Worm (Caenorhabditis elegans) whole organism, late embryonic: Measurements from ENCODE around the gene C16C10.1.

Experiments
- K02D7.2 ChIP-seq: sonication (generic microtip); optimal IDR thresholded peaks from 2 replicates; lab custom pipeline; 2017; ENCODE audit warnings: mild to moderate bottlenecking, missing genetic modification characterization, missing compliant biosample characterization
- K09A11.1 ChIP-seq: sonication (generic microtip); optimal IDR thresholded peaks from 2 replicates; lab custom pipeline; 2017; ENCODE audit warnings: antibody characterized with exemption, mild to moderate bottlenecking, missing genetic modification characterization, missing compliant biosample characterization; ENCODE audit not compliant: insufficient read depth
- T23F11.4 ChIP-seq: fragments of 200-800 bp; sonication (Bioruptor generic); optimal IDR thresholded peaks from 2 replicates; lab custom pipeline; 2018; ENCODE audit warnings: mild to moderate bottlenecking, missing genetic modification characterization, missing compliant biosample characterization
- Y22D7AL.16 ChIP-seq: sonication (generic microtip); optimal IDR thresholded peaks from 2 replicates; lab custom pipeline; 2016; ENCODE audit warnings: missing genetic modification characterization, missing compliant biosample characterization
- ama-1 ChIP-seq: fragments of 150-350 bp; optimal IDR thresholded peaks from 2 replicates; lab custom pipeline; 2014
- ceh-18 ChIP-seq: sonication (generic microtip); optimal IDR thresholded peaks from 2 replicates; lab custom pipeline; 2016; ENCODE audit warnings: missing genetic modification characterization, missing compliant biosample characterization
- ceh-19 ChIP-seq: fragments of 200-800 bp; sonication (Bioruptor generic); optimal IDR thresholded peaks from 2 replicates; lab custom pipeline; 2018; ENCODE audit warnings: mild to moderate bottlenecking, missing genetic modification characterization, missing compliant biosample characterization
- ceh-22 ChIP-seq: sonication (generic microtip); optimal IDR thresholded peaks from 2 replicates; lab custom pipeline; 2017; ENCODE audit warnings: missing biosample characterization, missing genetic modification characterization
- ceh-30 ChIP-seq: fragments of 150-350 bp; optimal IDR thresholded peaks from 2 replicates; lab custom pipeline; 2014; ENCODE audit warnings: missing biosample characterization, missing genetic modification characterization
- ceh-31 ChIP-seq: sonication (generic microtip); optimal IDR thresholded peaks from 2 replicates; lab custom pipeline; 2016; ENCODE audit warnings: missing genetic modification characterization, missing compliant biosample characterization
- ceh-34 ChIP-seq: sonication (generic microtip); optimal IDR thresholded peaks from 2 replicates; lab custom pipeline; 2016; ENCODE audit warnings: mild to moderate bottlenecking, missing genetic modification characterization, missing compliant biosample characterization
- ceh-45 ChIP-seq: fragments of 200-800 bp; sonication (Bioruptor generic); IDR thresholded peaks from 2 replicates; pipeline ENCODE4 v1.3.6; 2022; ENCODE audit warnings: missing genetic modification reagents, missing genetic modification characterization, missing compliant biosample characterization
- che-1 ChIP-seq: sonication (generic microtip); optimal IDR thresholded peaks from 2 replicates; lab custom pipeline; 2016; ENCODE audit warnings: mild to moderate bottlenecking, missing genetic modification characterization, missing compliant biosample characterization
- dmd-4 ChIP-seq: sonication (generic microtip); optimal IDR thresholded peaks from 2 replicates; lab custom pipeline; 2016; ENCODE audit warnings: borderline replicate concordance, missing genetic modification characterization, missing compliant biosample characterization
- dve-1 ChIP-seq: sonication (generic microtip); optimal IDR thresholded peaks from 2 replicates; lab custom pipeline; 2017; ENCODE audit warnings: antibody characterized with exemption, mild to moderate bottlenecking, missing genetic modification characterization, missing compliant biosample characterization
- elt-2 ChIP-seq: sonication (generic microtip); optimal IDR thresholded peaks from 2 replicates; lab custom pipeline; 2016; ENCODE audit warnings: missing genetic modification reagents, missing genetic modification characterization, missing compliant biosample characterization
- fkh-6 ChIP-seq: sonication (generic microtip); optimal IDR thresholded peaks from 2 replicates; lab custom pipeline; 2016; ENCODE audit warnings: missing genetic modification characterization, missing compliant biosample characterization
- gmeb-2 ChIP-seq: sonication (generic microtip); optimal IDR thresholded peaks from 2 replicates; lab custom pipeline; 2016; ENCODE audit warnings: missing genetic modification characterization, inconsistent platforms, missing compliant biosample characterization
- hlh-13 ChIP-seq: fragments of 200-800 bp; sonication (Bioruptor generic); optimal IDR thresholded peaks from 2 replicates; lab custom pipeline; 2018; ENCODE audit warnings: mild to moderate bottlenecking, missing genetic modification characterization, missing compliant biosample characterization
- hlh-6 ChIP-seq: sonication (generic microtip); optimal IDR thresholded peaks from 2 replicates; lab custom pipeline; 2016; ENCODE audit warnings: missing genotype, missing genetic modification characterization, missing compliant biosample characterization
- hlh-8 ChIP-seq: sonication (generic microtip); optimal IDR thresholded peaks from 2 replicates; lab custom pipeline; 2016; ENCODE audit warnings: missing genotype, missing genetic modification characterization, missing compliant biosample characterization
- madf-2 ChIP-seq: sonication (generic microtip); optimal IDR thresholded peaks from 2 replicates; lab custom pipeline; 2017; ENCODE audit warnings: missing genetic modification characterization, missing compliant biosample characterization
- nfya-1 ChIP-seq: sonication (generic microtip); optimal IDR thresholded peaks from 2 replicates; lab custom pipeline; 2017; ENCODE audit warnings: missing genetic modification characterization, mild to moderate bottlenecking, missing compliant biosample characterization, antibody characterized with exemption, moderate library complexity
- npax-4 ChIP-seq: sonication (generic microtip); optimal IDR thresholded peaks from 2 replicates; lab custom pipeline; 2016; ENCODE audit warnings: missing genetic modification characterization, missing compliant biosample characterization
- odd-2 ChIP-seq: sonication (generic microtip); optimal IDR thresholded peaks from 2 replicates; lab custom pipeline; 2017; ENCODE audit warnings: antibody characterized with exemption, mild to moderate bottlenecking, missing genetic modification characterization, missing compliant biosample characterization
- pag-3 ChIP-seq: sonication (generic microtip); optimal IDR thresholded peaks from 2 replicates; lab custom pipeline; 2016; ENCODE audit warnings: missing compliant biosample characterization, missing genetic modification characterization, borderline replicate concordance
- pqm-1 ChIP-seq: sonication (generic microtip); optimal IDR thresholded peaks from 2 replicates; lab custom pipeline; 2016; ENCODE audit warnings: missing genetic modification characterization, missing compliant biosample characterization
- ref-2 ChIP-seq: sonication (generic microtip); optimal IDR thresholded peaks from 2 replicates; lab custom pipeline; 2016; ENCODE audit warnings: missing genetic modification characterization, missing compliant biosample characterization
- rnt-1 ChIP-seq: sonication (generic microtip); optimal IDR thresholded peaks from 2 replicates; lab custom pipeline; 2016; ENCODE audit warnings: missing genetic modification characterization, missing compliant biosample characterization
- sdc-2 ChIP-seq: sonication (generic microtip); optimal IDR thresholded peaks from 2 replicates; lab custom pipeline; 2016; ENCODE audit warnings: missing genotype, missing genetic modification characterization, missing compliant biosample characterization
- syd-9 ChIP-seq: sonication (generic microtip); optimal IDR thresholded peaks from 2 replicates; lab custom pipeline; 2016; ENCODE audit warnings: mild to moderate bottlenecking, missing genetic modification characterization, moderate library complexity, missing compliant biosample characterization
- tbx-2 ChIP-seq: sonication (generic microtip); optimal IDR thresholded peaks from 2 replicates; lab custom pipeline; 2016; ENCODE audit warnings: missing genetic modification characterization, missing compliant biosample characterization
- unc-3 ChIP-seq, 2 experiments: fragments of 200-800 bp in 1 of 2; sonication (Bioruptor generic) in 1 of 2; sonication (generic microtip) in 1 of 2; conservative IDR thresholded peaks in 1 of 2; optimal IDR thresholded peaks in 1 of 2; 2 replicates each; pipeline versions ENCODE4 v1.3.6 to Lab custom; 2016 to 2022; ENCODE audit warnings: missing compliant biosample characterization in 2 of 2, missing genetic modification characterization in 2 of 2, missing genetic modification reagents in 1 of 2
- unc-42 ChIP-seq: sonication (generic microtip); optimal IDR thresholded peaks from 2 replicates; lab custom pipeline; 2016; ENCODE audit warnings: missing genotype, missing genetic modification characterization, missing compliant biosample characterization
- zip-5 ChIP-seq: sonication (generic microtip); optimal IDR thresholded peaks from 2 replicates; lab custom pipeline; 2016; ENCODE audit warnings: missing genetic modification characterization, missing compliant biosample characterization
- ztf-16 ChIP-seq: sonication (generic microtip); optimal IDR thresholded peaks from 2 replicates; lab custom pipeline; 2017; ENCODE audit warnings: missing genetic modification characterization, missing compliant biosample characterization

C16C10.1 gene

DNA sequence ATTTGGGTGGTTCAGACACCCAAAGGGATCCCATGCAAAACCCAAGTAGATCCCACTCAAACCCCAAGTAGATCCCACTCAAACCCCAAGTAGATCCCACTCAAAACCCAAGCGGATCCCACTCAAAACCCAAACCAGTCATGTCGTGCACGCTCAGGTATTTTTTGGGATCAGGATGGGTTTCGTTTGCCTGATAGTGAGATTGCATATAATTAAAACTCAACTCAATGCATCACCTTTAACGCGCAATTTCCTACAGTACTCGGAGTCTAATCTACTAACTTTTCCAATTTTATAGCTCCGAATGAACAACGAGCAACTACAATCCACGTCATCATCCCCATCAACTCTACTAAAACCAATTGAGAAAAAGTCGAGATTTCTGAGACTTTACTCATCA lies 27.9 kb upstream of the C16C10.1 start, which contains the start of gene phlp-2:
Gene phlp-2 (plus strand): TSS at position 301 of the 400 bp plus-strand sequence.
- no peak for TF ChIP-seq dmd-4 (tag; lab: Kevin White, UChicago)
- TF ChIP-seq ceh-34 (tag; lab: Kevin White, UChicago): no peak
- no peak for TF ChIP-seq ceh-19 (GFP tag; lab: Kevin White, UChicago)
- TF ChIP-seq madf-2 (tag; lab: Kevin White, UChicago): no peak
- TF ChIP-seq pqm-1 (tag; lab: Kevin White, UChicago): no peak
- no peak for TF ChIP-seq odd-2 (tag; lab: Kevin White, UChicago)
- TF ChIP-seq rnt-1 (tag; lab: Kevin White, UChicago): no peak
- TF ChIP-seq zip-5 (tag; lab: Kevin White, UChicago): no peak
- TF ChIP-seq ama-1: no peak
- TF ChIP-seq Y22D7AL.16 (tag; lab: Kevin White, UChicago): no peak
- no peak for TF ChIP-seq syd-9 (tag; lab: Kevin White, UChicago)
- no peak for TF ChIP-seq fkh-6
- TF ChIP-seq sdc-2 (tag; lab: Kevin White, UChicago): no peak

ce11 chrIII:4208210-4208609 lies 27.0 kb upstream of the C16C10.1 start:
- TF ChIP-seq hlh-6 (tag; lab: Kevin White, UChicago) (no peak), ceh-31 (tag; lab: Kevin White, UChicago) (peak; percentile 45)

- no peak for TF ChIP-seq K09A11.1 (tag; lab: Kevin White, UChicago)
- no peak for TF ChIP-seq che-1 (tag; lab: Kevin White, UChicago)
- no peak for TF ChIP-seq rnt-1 (tag; lab: Kevin White, UChicago)
- no peak for TF ChIP-seq pag-3
- no peak for TF ChIP-seq ref-2
- TF ChIP-seq nfya-1: no peak
- TF ChIP-seq, all 69 proteins: peak for 0
These were observed 24.6 kb upstream of the C16C10.1 start, which contains the start of gene R74.8 for ce11 chrIII:4205751-4206327. Gene R74.8, plus strand, starts transcription at chrIII:4206277.

- TF ChIP-seq odd-2 (tag; lab: Kevin White, UChicago): no peak
These were observed 23.7 kb upstream of the C16C10.1 start for ce11 chrIII:4204964-4205363.

ce11 chrIII:4204072-4204471 lies 22.8 kb upstream of the C16C10.1 start, which contains the start of the genes pelo-1 and R74.7:
Gene pelo-1, minus strand, starts transcription at chrIII:4204222.
Gene R74.7, plus strand, starts transcription at chrIII:4204429.
- TF ChIP-seq ceh-22 (tag; lab: Kevin White, UChicago) (no peak), K02D7.2 (tag; lab: Kevin White, UChicago) (no peak), unc-42 (tag; lab: Kevin White, UChicago) (no peak), Y22D7AL.16 (tag; lab: Kevin White, UChicago) (no peak)

ce11 chrIII:4196988-4197384 lies 15.7 kb upstream of the C16C10.1 start, which contains the start of gene asd-1:
Gene asd-1, plus strand, starts transcription at chrIII:4197285.
- TF ChIP-seq ceh-19 (GFP tag; lab: Kevin White, UChicago) (no peak), hlh-13 (GFP tag; lab: Kevin White, UChicago) (no peak), K02D7.2 (tag; lab: Kevin White, UChicago) (no peak), ztf-16 (tag; lab: Kevin White, UChicago) (no peak), dve-1 (no peak), npax-4 (tag; lab: Kevin White, UChicago) (no peak)

- TF ChIP-seq elt-2 (tag; lab: Kevin White, UChicago) (peak; percentile 34), ceh-45 (GFP tag; lab: Robert Waterston, UW) (no peak), T23F11.4 (no peak), ceh-19 (GFP tag; lab: Kevin White, UChicago) (no peak), ceh-31 (tag; lab: Kevin White, UChicago) (peak; percentile 89), ceh-18 (tag; lab: Kevin White, UChicago) (peak; percentile 53), hlh-8 (tag; lab: Kevin White, UChicago) (peak; percentile 33), unc-3 (GFP tag; conservative IDR thresholded peaks at IDR 0.05; lab: Robert Waterston, UW) (no peak), unc-3 (tag; optimal IDR thresholded peaks at IDR 0.05; lab: Kevin White, UChicago) (no peak), madf-2 (tag; lab: Kevin White, UChicago) (no peak), Y22D7AL.16 (tag; lab: Kevin White, UChicago) (no peak), ceh-34 (tag; lab: Kevin White, UChicago) (peak; percentile 28), dve-1 (no peak), pag-3 (no peak), ref-2 (peak; percentile 51), pqm-1 (tag; lab: Kevin White, UChicago) (no peak), ceh-30 (tag; lab: Kevin White, UChicago) (no peak), gmeb-2 (tag; lab: Kevin White, UChicago) (no peak), syd-9 (tag; lab: Kevin White, UChicago) (no peak), tbx-2 (tag; lab: Kevin White, UChicago) (peak; percentile 81)
These were observed 15.2 kb upstream of the C16C10.1 start for ce11 chrIII:4196301-4196987.
